Fruit fly (Drosophila melanogaster) Kc167 (cell line): Measurements from ENCODE around the gene CG12728.

Experiments
- Myc ChIP-seq: fragments of >200 bp; optimal IDR thresholded peaks from 2 replicates; lab custom pipeline; 2017; ENCODE audit warnings: missing external identifiers
- Sin3A ChIP-seq: fragments of >200 bp; optimal IDR thresholded peaks from 2 replicates; lab custom pipeline; 2018; ENCODE audit warnings: missing external identifiers
- h ChIP-seq: fragments of >200 bp; optimal IDR thresholded peaks from 3 replicates; lab custom pipeline; 2018; ENCODE audit warnings: missing external identifiers
- insv ChIP-seq: fragments of >200 bp; optimal IDR thresholded peaks from 3 replicates; lab custom pipeline; 2018; ENCODE audit warnings: missing external identifiers
- psq ChIP-seq: fragments of >200 bp; optimal IDR thresholded peaks from 2 replicates; lab custom pipeline; 2017; ENCODE audit warnings: missing external identifiers
- ttk ChIP-seq: sonication (Bioruptor generic); optimal IDR thresholded peaks from 2 replicates; lab custom pipeline; 2017; ENCODE audit warnings: missing external identifiers

dm6 chrX:5932345-5932995, 9.9 kb upstream of the CG12728 start:
- TF ChIP-seq ttk (lab: Kevin White, UChicago), result no peak
- no peak for TF ChIP-seq psq
- no peak for TF ChIP-seq Myc (lab: Kevin White, UChicago)
- TF ChIP-seq h (lab: Kevin White, UChicago), result no peak
- TF ChIP-seq Sin3A (lab: Kevin White, UChicago), result no peak
- TF ChIP-seq insv, result no peak
